Worm (Caenorhabditis elegans) whole organism, L4 larva: ENCODE measurements around the gene mpst-1.
A peak's percentile ranks its signal among the peaks of the same experiment; 100 is the strongest.

Experiments
- D1046.2 ChIP-seq: fragments of 200-800 bp; sonication (Bioruptor generic); IDR thresholded peaks from 2 replicates; pipeline ENCODE4 v1.3.6; 2022; ENCODE audit warnings: missing genetic modification characterization, missing compliant biosample characterization
- F26F4.8 ChIP-seq: fragments of 200-800 bp; sonication (Bioruptor generic); conservative IDR thresholded peaks from 2 replicates; pipeline ENCODE4 v1.3.6; 2022; ENCODE audit warnings: missing genetic modification characterization, missing compliant biosample characterization
- F44E2.7 ChIP-seq: fragments of 200-800 bp; sonication (Bioruptor generic); IDR thresholded peaks from 2 replicates; pipeline ENCODE4 v2.1.2; 2022; ENCODE audit warnings: missing genetic modification characterization, missing compliant biosample characterization
- F49E8.2 ChIP-seq: sonication (generic microtip); optimal IDR thresholded peaks from 2 replicates; lab custom pipeline; 2016; ENCODE audit warnings: missing compliant biosample characterization, mild to moderate bottlenecking, missing genetic modification characterization, borderline replicate concordance
- T20F7.1 ChIP-seq: fragments of 200-800 bp; sonication (Bioruptor generic); optimal IDR thresholded peaks from 2 replicates; lab custom pipeline; 2018; ENCODE audit warnings: mild to moderate bottlenecking, missing genetic modification characterization, missing compliant biosample characterization
- Y48G9A.11 ChIP-seq: fragments of 200-800 bp; sonication (Bioruptor generic); IDR thresholded peaks from 2 replicates; pipeline ENCODE4 v1.3.6; 2022; ENCODE audit warnings: missing genetic modification reagents, missing genetic modification characterization, missing compliant biosample characterization
- ZK337.2 ChIP-seq: fragments of 200-800 bp; sonication (Bioruptor generic); IDR thresholded peaks from 2 replicates; pipeline ENCODE4 v1.3.6; 2022; ENCODE audit warnings: missing genetic modification reagents, missing genetic modification characterization, missing compliant biosample characterization
- aly-2 ChIP-seq: sonication (generic microtip); optimal IDR thresholded peaks from 2 replicates; lab custom pipeline; 2018; ENCODE audit warnings: missing biosample characterization, missing genetic modification characterization
- ama-1 ChIP-seq: fragments of 150-350 bp; optimal IDR thresholded peaks from 2 replicates; lab custom pipeline; 2014; ENCODE audit warnings: inconsistent platforms, mixed read lengths
- attf-4 ChIP-seq: sonication (generic microtip); optimal IDR thresholded peaks from 3 replicates; lab custom pipeline; 2017; ENCODE audit warnings: missing biosample characterization, missing genetic modification characterization
- ceh-44 ChIP-seq: fragments of 200-800 bp; sonication (Bioruptor generic); IDR thresholded peaks from 2 replicates; pipeline ENCODE4 v1.3.6; 2022; ENCODE audit warnings: missing genetic modification reagents, missing genetic modification characterization, missing compliant biosample characterization
- ceh-62 ChIP-seq: sonication (generic microtip); optimal IDR thresholded peaks from 2 replicates; lab custom pipeline; 2017; ENCODE audit warnings: missing biosample characterization, missing genetic modification characterization
- cey-2 ChIP-seq: sonication (generic microtip); optimal IDR thresholded peaks from 3 replicates; lab custom pipeline; 2017; ENCODE audit warnings: missing genetic modification characterization, mild to moderate bottlenecking, missing compliant biosample characterization, antibody characterized with exemption, borderline replicate concordance; ENCODE audit not compliant: insufficient read depth
- daf-16 ChIP-seq, 3 experiments: sonication (generic microtip); optimal IDR thresholded peaks; 2 replicates each; lab custom pipeline; 2016 to 2017; ENCODE audit warnings: missing genetic modification characterization in 3 of 3, missing genetic modification reagents in 3 of 3, mild to moderate bottlenecking in 2 of 3, missing compliant biosample characterization in 2 of 3, missing biosample characterization in 1 of 3, moderate library complexity in 1 of 3
- daf-19 ChIP-seq: fragments of 200-800 bp; sonication (Bioruptor generic); conservative IDR thresholded peaks from 2 replicates; pipeline ENCODE4 v1.3.6; 2022; ENCODE audit warnings: missing genetic modification characterization, missing compliant biosample characterization
- daf-8 ChIP-seq: fragments of 200-800 bp; sonication (Bioruptor generic); IDR thresholded peaks from 2 replicates; pipeline ENCODE4 v1.3.6; 2022; ENCODE audit warnings: missing genetic modification characterization, missing compliant biosample characterization
- dmd-8 ChIP-seq: fragments of 200-800 bp; sonication (Bioruptor generic); IDR thresholded peaks from 2 replicates; pipeline ENCODE4 v1.3.6; 2022; ENCODE audit warnings: missing genetic modification characterization, missing compliant biosample characterization
- dmd-9 ChIP-seq: fragments of 200-800 bp; sonication (Bioruptor generic); IDR thresholded peaks from 2 replicates; pipeline ENCODE4 v1.3.6; 2022; ENCODE audit warnings: missing genetic modification reagents, missing genetic modification characterization, missing compliant biosample characterization
- dve-1 ChIP-seq: sonication (generic microtip); optimal IDR thresholded peaks from 2 replicates; lab custom pipeline; 2017; ENCODE audit warnings: antibody characterized with exemption, mild to moderate bottlenecking, missing genetic modification characterization, missing compliant biosample characterization; ENCODE audit not compliant: insufficient read depth
- egl-27 ChIP-seq: sonication (generic microtip); optimal IDR thresholded peaks from 3 replicates; lab custom pipeline; 2017; ENCODE audit warnings: missing biosample characterization, missing genetic modification reagents, missing genetic modification characterization
- fos-1 ChIP-seq: fragments of 150-350 bp; optimal IDR thresholded peaks from 2 replicates; lab custom pipeline; 2014; ENCODE audit warnings: missing biosample characterization, missing genetic modification characterization
- hif-1 ChIP-seq, 2 experiments: sonication (generic microtip); optimal IDR thresholded peaks; 2 replicates each; lab custom pipeline; 2016 to 2017; ENCODE audit warnings: missing compliant biosample characterization in 2 of 2, missing genetic modification characterization in 2 of 2, missing genetic modification reagents in 2 of 2, missing genotype in 2 of 2, mild to moderate bottlenecking in 1 of 2
- hlh-30 ChIP-seq: sonication (generic microtip); optimal IDR thresholded peaks from 2 replicates; lab custom pipeline; 2017; ENCODE audit warnings: antibody characterized with exemption, mild to moderate bottlenecking, missing genetic modification characterization, missing compliant biosample characterization; ENCODE audit not compliant: insufficient read depth
- jun-1 ChIP-seq: fragments of 150-350 bp; optimal IDR thresholded peaks from 2 replicates; lab custom pipeline; 2014; ENCODE audit warnings: missing biosample characterization, missing genetic modification reagents, missing genetic modification characterization
- lim-7 ChIP-seq: fragments of 200-800 bp; sonication (Bioruptor generic); IDR thresholded peaks from 2 replicates; pipeline ENCODE4 v1.3.6; 2022; ENCODE audit warnings: missing genetic modification characterization, missing compliant biosample characterization
- lin-1 ChIP-seq: fragments of 200-800 bp; sonication (Bioruptor generic); IDR thresholded peaks from 2 replicates; pipeline ENCODE4 v1.3.6; 2022; ENCODE audit warnings: missing genetic modification reagents, missing genetic modification characterization, missing compliant biosample characterization
- lin-39 ChIP-seq: fragments of 150-350 bp; optimal IDR thresholded peaks from 2 replicates; lab custom pipeline; 2014; ENCODE audit warnings: missing biosample characterization, missing genetic modification reagents, missing genetic modification characterization
- madf-5 ChIP-seq, 2 experiments: fragments of 200-800 bp; sonication (Bioruptor generic); IDR thresholded peaks; 2 replicates each; pipeline ENCODE4 v1.3.6; 2022; ENCODE audit warnings: missing compliant biosample characterization in 2 of 2, missing genetic modification characterization in 2 of 2
- mdt-29 ChIP-seq: fragments of 200-800 bp; sonication (Bioruptor generic); IDR thresholded peaks from 2 replicates; pipeline ENCODE4 v1.3.6; 2022; ENCODE audit warnings: missing genetic modification reagents, missing genetic modification characterization, missing compliant biosample characterization
- mes-2 ChIP-seq: sonication (generic microtip); optimal IDR thresholded peaks from 2 replicates; lab custom pipeline; 2016; ENCODE audit warnings: missing genotype, mild to moderate bottlenecking, missing genetic modification characterization, missing compliant biosample characterization; ENCODE audit not compliant: poor library complexity, severe bottlenecking
- nhr-10 ChIP-seq: fragments of 150-350 bp; optimal IDR thresholded peaks from 2 replicates; lab custom pipeline; 2014; ENCODE audit warnings: missing biosample characterization, missing genetic modification characterization
- nhr-102 ChIP-seq: sonication (generic microtip); optimal IDR thresholded peaks from 2 replicates; lab custom pipeline; 2016; ENCODE audit warnings: mild to moderate bottlenecking, missing genetic modification characterization, moderate library complexity, missing compliant biosample characterization
- nhr-111 ChIP-seq: fragments of 200-800 bp; sonication (Bioruptor generic); optimal IDR thresholded peaks from 2 replicates; lab custom pipeline; 2018; ENCODE audit warnings: mild to moderate bottlenecking, missing genetic modification characterization, missing compliant biosample characterization
- nhr-237 ChIP-seq: sonication (generic microtip); optimal IDR thresholded peaks from 2 replicates; lab custom pipeline; 2017; ENCODE audit warnings: missing biosample characterization, missing genetic modification characterization
- nhr-25 ChIP-seq: sonication (generic microtip); optimal IDR thresholded peaks from 2 replicates; lab custom pipeline; 2017; ENCODE audit warnings: missing genetic modification characterization, mild to moderate bottlenecking, missing compliant biosample characterization, antibody characterized with exemption, moderate library complexity, borderline replicate concordance; ENCODE audit not compliant: insufficient read depth
- nhr-76 ChIP-seq: fragments of 150-350 bp; optimal IDR thresholded peaks from 2 replicates; lab custom pipeline; 2014; ENCODE audit warnings: missing biosample characterization, missing genetic modification characterization
- nhr-77 ChIP-seq: fragments of 150-350 bp; optimal IDR thresholded peaks from 2 replicates; lab custom pipeline; 2014; ENCODE audit warnings: missing biosample characterization, missing genetic modification characterization
- pha-4 ChIP-seq, 2 experiments: fragments of 150-350 bp in 1 of 2; fragments of 200-800 bp in 1 of 2; sonication (Bioruptor generic) in 1 of 2; IDR thresholded peaks in 1 of 2; optimal IDR thresholded peaks in 1 of 2; 2 replicates each; pipeline versions ENCODE4 v1.3.6 to Lab custom; 2014 to 2022; ENCODE audit warnings: missing genetic modification characterization in 2 of 2, missing genetic modification reagents in 2 of 2, missing biosample characterization in 1 of 2, missing compliant biosample characterization in 1 of 2
- rbr-2 ChIP-seq: sonication (generic microtip); optimal IDR thresholded peaks from 2 replicates; lab custom pipeline; 2016; ENCODE audit warnings: missing genotype, missing genetic modification characterization, missing compliant biosample characterization
- sdz-12 ChIP-seq: fragments of 200-800 bp; sonication (Bioruptor generic); optimal IDR thresholded peaks from 2 replicates; lab custom pipeline; 2018; ENCODE audit warnings: mild to moderate bottlenecking, missing genetic modification characterization, missing compliant biosample characterization
- set-16 ChIP-seq: fragments of 200-800 bp; sonication (Bioruptor generic); IDR thresholded peaks from 2 replicates; pipeline ENCODE4 v1.3.6; 2022; ENCODE audit warnings: missing genetic modification reagents, missing genetic modification characterization, missing compliant biosample characterization
- snpc-4 ChIP-seq: fragments of 150-350 bp; optimal IDR thresholded peaks from 2 replicates; lab custom pipeline; 2014; ENCODE audit warnings: missing biosample characterization, missing genetic modification characterization
- spr-1 ChIP-seq: sonication (generic microtip); optimal IDR thresholded peaks from 2 replicates; lab custom pipeline; 2016; ENCODE audit warnings: mild to moderate bottlenecking, missing genetic modification characterization, missing compliant biosample characterization
- spr-3 ChIP-seq: fragments of 200-800 bp; sonication (Bioruptor generic); optimal IDR thresholded peaks from 2 replicates; lab custom pipeline; 2018; ENCODE audit warnings: mild to moderate bottlenecking, missing genetic modification characterization, missing compliant biosample characterization
- unc-130 ChIP-seq: sonication (generic microtip); optimal IDR thresholded peaks from 2 replicates; lab custom pipeline; 2016; ENCODE audit warnings: missing genetic modification reagents, missing genetic modification characterization, missing compliant biosample characterization
- unc-62 ChIP-seq, 3 experiments: fragments of 150-350 bp in 1 of 3; sonication (generic microtip); optimal IDR thresholded peaks in 2 of 3; peaks in 1 of 3; 1 replicate in 1 of 3; 2 replicates in 2 of 3; lab custom pipeline; 2014 to 2017; ENCODE audit warnings: missing biosample characterization in 3 of 3, missing genetic modification characterization in 3 of 3, missing genetic modification reagents in 3 of 3, missing genotype in 1 of 3
- vab-7 ChIP-seq: fragments of 200-800 bp; sonication (Bioruptor generic); IDR thresholded peaks from 2 replicates; pipeline ENCODE4 v1.3.6; 2022; ENCODE audit warnings: missing genetic modification reagents, missing genetic modification characterization, missing compliant biosample characterization
- zag-1 ChIP-seq: fragments of 150-350 bp; optimal IDR thresholded peaks from 2 replicates; lab custom pipeline; 2014; ENCODE audit warnings: missing biosample characterization, missing genetic modification characterization
- zip-11 ChIP-seq: fragments of 200-800 bp; sonication (Bioruptor generic); IDR thresholded peaks from 2 replicates; pipeline ENCODE4 v1.3.6; 2022; ENCODE audit warnings: missing genetic modification characterization, missing compliant biosample characterization

mpst-1 gene

DNA sequence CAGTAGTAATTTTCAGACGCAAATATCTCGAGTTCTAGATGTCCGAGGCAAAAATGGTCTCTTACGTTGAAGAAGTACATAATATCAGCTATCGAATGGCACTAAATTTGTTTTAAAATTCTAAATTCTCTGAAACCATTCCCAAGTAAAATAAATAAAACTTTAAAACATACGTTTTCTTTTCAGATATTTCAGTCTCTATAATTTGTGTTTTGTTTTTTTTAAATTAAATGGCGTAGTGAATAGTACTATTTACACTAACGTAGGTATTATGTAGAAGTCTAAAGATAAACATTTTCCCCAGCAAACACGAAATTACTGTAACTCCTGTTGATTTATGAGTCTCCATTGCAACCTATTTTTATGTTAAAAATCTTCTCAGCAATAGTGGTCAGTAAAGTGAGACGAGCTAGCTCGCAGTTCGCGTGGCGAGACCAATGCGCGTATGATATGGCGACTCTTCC lies 9.6 kb downstream of the mpst-1 start:
- no peak for TF ChIP-seq spr-3 (GFP tag; lab: Kevin White, UChicago)
- TF ChIP-seq nhr-111 (GFP tag; lab: Kevin White, UChicago) = no peak
- TF ChIP-seq dve-1 (tag; lab: Kevin White, UChicago) = no peak
- TF ChIP-seq fos-1 (tag; lab: Kevin White, UChicago) = no peak
- no peak for TF ChIP-seq nhr-76 (tag; lab: Kevin White, UChicago)
- TF ChIP-seq hif-1 (tag; optimal IDR thresholded peaks at IDR 0.05; lab: Kevin White, UChicago) = peak in 1 of 2 experiments; percentile 11
- TF ChIP-seq mes-2 (tag; lab: Kevin White, UChicago) = no peak
- TF ChIP-seq lin-39 (tag; lab: Kevin White, UChicago) = no peak
- no peak; the same call in 1 of the 2 replicates for TF ChIP-seq mdt-29 (GFP tag; lab: Robert Waterston, UW)
- TF ChIP-seq F49E8.2 (tag; lab: Kevin White, UChicago) = no peak
- TF ChIP-seq aly-2 (tag; lab: Kevin White, UChicago) = no peak
- TF ChIP-seq F26F4.8 (GFP tag; lab: Robert Waterston, UW) = no peak
- TF ChIP-seq Y48G9A.11 (GFP tag; lab: Robert Waterston, UW) = no peak; the same call in 1 of the 2 replicates
- no peak for TF ChIP-seq T20F7.1
- TF ChIP-seq hlh-30 (tag; lab: Kevin White, UChicago) = no peak
- no peak for TF ChIP-seq cey-2
- TF ChIP-seq dmd-9 = no peak
- TF ChIP-seq rbr-2 = no peak
- TF ChIP-seq snpc-4 (tag; lab: Kevin White, UChicago) = no peak
- no peak for TF ChIP-seq daf-8 (GFP tag; lab: Robert Waterston, UW)
- TF ChIP-seq sdz-12 = no peak
- TF ChIP-seq set-16 = no peak
- no peak for TF ChIP-seq zip-11 (GFP tag; lab: Robert Waterston, UW)
- no peak for TF ChIP-seq nhr-25
- no peak for TF ChIP-seq spr-1 (tag; lab: Kevin White, UChicago)
- no peak for TF ChIP-seq ZK337.2 (GFP tag; lab: Robert Waterston, UW)
- no peak for TF ChIP-seq ceh-44 (GFP tag; lab: Robert Waterston, UW)
- no peak for TF ChIP-seq daf-16 (GFP tag; optimal IDR thresholded peaks at IDR 0.05; lab: Kevin White, UChicago)
- no peak for TF ChIP-seq daf-16 (tag; optimal IDR thresholded peaks at IDR 0.05; lab: Kevin White, UChicago)
- no peak for TF ChIP-seq egl-27 (tag; lab: Kevin White, UChicago)
- TF ChIP-seq F44E2.7 = 0 out of 2 replicates have a peak, but pooled peaks have one; percentile 14
- no peak for TF ChIP-seq attf-4 (tag; lab: Kevin White, UChicago)
- TF ChIP-seq nhr-10 = no peak
- no peak for TF ChIP-seq ceh-62 (tag; lab: Kevin White, UChicago)
- 0 out of 4 replicates have a peak, but pooled peaks of 1 of the 2 experiments have one; percentile 29 for TF ChIP-seq madf-5 (GFP tag; IDR thresholded peaks at IDR 0.05; lab: Robert Waterston, UW)
- TF ChIP-seq zag-1 (tag; lab: Kevin White, UChicago) = no peak
- 0 out of 2 replicates have a peak, but pooled peaks have one; percentile 10 for TF ChIP-seq lim-7 (GFP tag; lab: Robert Waterston, UW)
- TF ChIP-seq unc-62 (GFP tag; optimal IDR thresholded peaks at IDR 0.05 in 1 of 2; lab: Kevin White, UChicago) = no peak
- TF ChIP-seq unc-62 (tag; optimal IDR thresholded peaks at IDR 0.05; lab: Kevin White, UChicago) = no peak
- no peak for TF ChIP-seq jun-1 (tag; lab: Kevin White, UChicago)
- TF ChIP-seq ama-1 = no peak
- TF ChIP-seq unc-130 (GFP tag; lab: Kevin White, UChicago) = no peak
- TF ChIP-seq nhr-237 = no peak
- TF ChIP-seq nhr-102 = peak; percentile 55
- TF ChIP-seq vab-7 (GFP tag; lab: Robert Waterston, UW) = no peak
- TF ChIP-seq pha-4 (GFP tag; IDR thresholded peaks at IDR 0.05; lab: Robert Waterston, UW) = peak; percentile 72; the same call in 1 of the 2 replicates
- no peak for TF ChIP-seq pha-4 (tag; optimal IDR thresholded peaks at IDR 0.05; lab: Kevin White, UChicago)
- TF ChIP-seq daf-19 (GFP tag; lab: Robert Waterston, UW) = no peak
- no peak for TF ChIP-seq lin-1 (GFP tag; lab: Robert Waterston, UW)
- TF ChIP-seq D1046.2 (GFP tag; lab: Robert Waterston, UW) = peak; percentile 69; the same call in 1 of the 2 replicates
- TF ChIP-seq nhr-77 (tag; lab: Kevin White, UChicago) = no peak
- no peak for TF ChIP-seq dmd-8 (GFP tag; lab: Robert Waterston, UW)
